Worm (Caenorhabditis elegans) whole organism, L4 larva: ENCODE data around the gene lron-7.

Experiments used
- F26F4.8 ChIP-seq: fragments of 200-800 bp; sonication (Bioruptor generic); conservative IDR thresholded peaks from 2 replicates; pipeline ENCODE4 v1.3.6; 2022; ENCODE audit warnings: missing genetic modification characterization, missing compliant biosample characterization
- ZK337.2 ChIP-seq: fragments of 200-800 bp; sonication (Bioruptor generic); IDR thresholded peaks from 2 replicates; pipeline ENCODE4 v1.3.6; 2022; ENCODE audit warnings: missing genetic modification reagents, missing genetic modification characterization, missing compliant biosample characterization

ce11 chrX:7334302-7334724 is 42.4 kb downstream of the lron-7 start, which contains the start of gene epg-7:
- TF ChIP-seq F26F4.8 (no peak), ZK337.2 (no peak)
